Worm (Caenorhabditis elegans): ENCODE data around the gene nlp-1.

DNA sequence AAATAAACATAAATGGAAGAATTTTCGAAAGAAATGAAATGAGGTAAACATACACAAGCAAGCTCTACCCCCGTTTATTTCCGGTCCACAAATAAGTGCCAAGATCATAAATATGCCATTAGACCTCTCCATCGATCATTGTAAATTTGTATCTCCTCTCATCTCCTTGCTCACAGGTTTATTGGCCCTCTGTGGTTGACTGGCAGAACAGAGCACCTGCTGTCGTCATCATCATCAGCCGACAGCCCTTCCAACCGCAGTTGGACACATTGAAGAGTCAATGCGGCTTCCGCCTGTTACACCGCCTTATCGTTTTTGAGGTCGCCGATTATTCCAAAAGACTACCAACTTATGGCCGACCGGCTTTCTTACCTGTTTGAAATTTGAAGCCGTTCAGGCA, 11.2 kb downstream of the nlp-1 start:
- TF ChIP-seq egl-27 (tag; optimal IDR thresholded peaks at IDR 0.05) (no peak), lsy-2 (tag; optimal IDR thresholded peaks at IDR 0.05) (no peak), snpc-4 (tag; optimal IDR thresholded peaks at IDR 0.05) (no peak), skn-1 (tag; optimal IDR thresholded peaks at IDR 0.05) (no peak), lin-35 (GFP tag; optimal IDR thresholded peaks at IDR 0.05) (no peak), jun-1 (tag; optimal IDR thresholded peaks at IDR 0.05) (no peak), ztf-11 (tag; optimal IDR thresholded peaks at IDR 0.05) (no peak), nhr-237 (tag; optimal IDR thresholded peaks at IDR 0.05) (no peak), ama-1 (optimal IDR thresholded peaks at IDR 0.05) (no peak), nhr-11 (tag; optimal IDR thresholded peaks at IDR 0.05) (no peak), unc-62 (GFP tag; optimal IDR thresholded peaks at IDR 0.05) (no peak), hlh-4 (tag; optimal IDR thresholded peaks at IDR 0.05) (no peak), alr-1 (tag; optimal IDR thresholded peaks at IDR 0.05; ENCODE audit: borderline replicate concordance) (no peak)
